Fruit fly (Drosophila melanogaster): ENCODE results near the gene CG9547.

Gene CG9547

DNA sequence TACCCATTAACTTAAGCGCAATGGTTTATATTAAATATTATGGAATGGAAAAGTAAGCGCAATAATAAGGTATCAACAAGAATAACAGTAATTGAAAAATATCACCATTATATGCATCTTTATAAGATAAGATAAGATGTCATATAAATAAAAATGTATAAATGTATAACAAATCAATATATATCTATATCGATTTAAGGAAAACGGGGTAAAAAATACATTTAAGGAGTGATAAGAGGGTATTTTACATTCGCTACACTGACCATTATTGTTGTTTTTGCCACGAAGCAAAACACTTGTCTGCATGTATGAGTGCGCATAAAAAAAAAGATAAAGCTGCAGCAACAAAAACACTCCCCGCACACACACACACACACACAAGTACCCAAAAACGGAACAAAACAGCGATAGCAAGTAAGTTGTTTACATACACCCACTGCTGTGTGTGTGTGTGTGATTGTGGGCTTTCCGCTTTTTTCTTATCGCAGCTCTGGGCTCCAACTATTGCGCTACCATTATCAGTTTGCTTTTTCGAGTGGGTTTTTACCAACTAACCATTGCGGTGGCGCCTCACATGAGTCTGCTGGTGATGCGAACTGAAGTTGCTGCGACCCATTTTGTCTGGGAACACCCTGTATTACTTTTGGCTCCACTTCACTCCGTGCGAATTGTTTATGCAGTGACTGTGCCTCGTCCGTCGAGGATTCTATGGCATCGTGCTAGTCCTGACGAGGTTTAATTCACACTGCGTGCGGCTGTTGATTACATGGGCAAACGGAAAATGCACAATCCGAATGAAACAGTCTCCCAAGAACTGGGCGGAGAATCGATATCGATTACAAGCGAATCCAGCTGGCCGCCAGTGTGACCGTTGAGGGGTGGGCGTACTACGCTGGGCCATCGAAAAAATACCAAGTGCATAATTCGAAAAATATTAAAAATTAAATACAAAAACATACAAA is 21.0 kb downstream of the CG9547 start, which contains the start of gene mmy (continued):
- TF ChIP-seq CG10565 (GFP tag; optimal IDR thresholded peaks at IDR 0.05) (no peak), Ets65A (GFP tag) (peak; percentile 51), CG11695 (GFP tag; IDR thresholded peaks at IDR 0.05) (peak; percentile 52; the same call in 2 of the 3 replicates), CG2712 (tag; optimal IDR thresholded peaks at IDR 0.05) (peak; percentile 74), CG31388 (GFP tag; optimal IDR thresholded peaks at IDR 0.05) (no peak), CG33213 (GFP tag; optimal IDR thresholded peaks at IDR 0.05) (peak; percentile 53), ato (GFP tag; IDR thresholded peaks at IDR 0.05; ENCODE audit: partially characterized antibody) (peak; percentile 34; the same call in 1 of the 2 replicates), CG15269 (tag; optimal IDR thresholded peaks at IDR 0.05) (peak; percentile 72), CG11093 (GFP tag; IDR thresholded peaks at IDR 0.05) (no peak), Gsc (GFP tag; IDR thresholded peaks at IDR 0.05) (no peak), scrt (GFP tag; optimal IDR thresholded peaks at IDR 0.05) (peak; percentile 8), ab (GFP tag; optimal IDR thresholded peaks at IDR 0.05) (no peak), CG32532 (GFP tag; IDR thresholded peaks at IDR 0.05) (peak; percentile 47), eyg (GFP tag; optimal IDR thresholded peaks at IDR 0.05) (peak; percentile 28), tap (tag; optimal IDR thresholded peaks at IDR 0.05) (peak; percentile 7), Sox102F (GFP tag; optimal IDR thresholded peaks at IDR 0.05) (peak; percentile 72), abd-A (tag; optimal IDR thresholded peaks at IDR 0.05) (peak; percentile 56), Doc3 (GFP tag; IDR thresholded peaks at IDR 0.05; ENCODE audit: partially characterized antibody) (no peak), Meics (GFP tag; optimal IDR thresholded peaks at IDR 0.05) (peak; percentile 46), salm (tag; optimal IDR thresholded peaks at IDR 0.05) (peak; percentile 13), disco-r (GFP tag; optimal IDR thresholded peaks at IDR 0.05) (no peak), Trl (optimal IDR thresholded peaks at IDR 0.05) (no peak), Trl (GFP tag; optimal IDR thresholded peaks at IDR 0.05) (peak; percentile 13), CG13296 (GFP tag; optimal IDR thresholded peaks at IDR 0.05) (peak; percentile 13), CG6813 (GFP tag; optimal IDR thresholded peaks at IDR 0.05) (peak; percentile 22), Hr3 (GFP tag; optimal IDR thresholded peaks at IDR 0.05) (no peak), Spps (tag; optimal IDR thresholded peaks at IDR 0.05) (no peak), CG6689 (GFP tag; IDR thresholded peaks at IDR 0.05) (peak; percentile 48; the same call in 1 of the 2 replicates), CG3065 (GFP tag; optimal IDR thresholded peaks at IDR 0.05) (peak; percentile 36), ftz-f1 (GFP tag; optimal IDR thresholded peaks at IDR 0.05) (peak; percentile 29), CG15514 (GFP tag; optimal IDR thresholded peaks at IDR 0.05) (peak; percentile 36), insv (GFP tag; optimal IDR thresholded peaks at IDR 0.05) (peak in 1 of 2 experiments; percentile 17), Dfd (GFP tag; optimal IDR thresholded peaks at IDR 0.05) (no peak), Dip2 (GFP tag; IDR thresholded peaks at IDR 0.05) (no peak), p53 (GFP tag; optimal IDR thresholded peaks at IDR 0.05) (no peak), CG13287 (GFP tag; IDR thresholded peaks at IDR 0.05; ENCODE audit: partially characterized antibody) (peak; percentile 55), Antp (GFP tag; optimal IDR thresholded peaks at IDR 0.05) (peak; percentile 57), odd (GFP tag; optimal IDR thresholded peaks at IDR 0.05) (peak; percentile 61), CkIIα-i1 (GFP tag; IDR thresholded peaks at IDR 0.05) (no peak), hb (GFP tag; IDR thresholded peaks at IDR 0.05; ENCODE audit: partially characterized antibody) (no peak), CG4820 (GFP tag; optimal IDR thresholded peaks at IDR 0.05) (no peak), Nf-YA (GFP tag; IDR thresholded peaks at IDR 0.05) (no peak), CG17361 (GFP tag; IDR thresholded peaks at IDR 0.05) (peak; percentile 56), Ets97D (GFP tag; optimal IDR thresholded peaks at IDR 0.05) (no peak), CG8944 (GFP tag; optimal IDR thresholded peaks at IDR 0.05) (peak; percentile 19), CG4854 (GFP tag; optimal IDR thresholded peaks at IDR 0.05) (no peak), gcm (GFP tag; optimal IDR thresholded peaks at IDR 0.05) (no peak), az2 (GFP tag; optimal IDR thresholded peaks at IDR 0.05) (peak; percentile 43), Blimp-1 (GFP tag; optimal IDR thresholded peaks at IDR 0.05) (peak; percentile 43)

All from whole organism, embryonic.